Worm (Caenorhabditis elegans) whole organism, L3 larva: Measurements from ENCODE around the gene srr-1.

Source experiments
- ZK546.5 ChIP-seq: sonication (generic microtip); optimal IDR thresholded peaks from 2 replicates; lab custom pipeline; 2017; ENCODE audit warnings: missing biosample characterization, missing genetic modification characterization
- aly-2 ChIP-seq: fragments of 150-350 bp; optimal IDR thresholded peaks from 2 replicates; lab custom pipeline; 2014; ENCODE audit warnings: missing biosample characterization, missing genetic modification characterization
- ceh-16 ChIP-seq: sonication (generic microtip); optimal IDR thresholded peaks from 2 replicates; lab custom pipeline; 2017; ENCODE audit warnings: missing biosample characterization, missing genetic modification characterization
- ceh-28 ChIP-seq: fragments of 150-350 bp; optimal IDR thresholded peaks from 2 replicates; lab custom pipeline; 2014; ENCODE audit warnings: missing biosample characterization, missing genetic modification reagents, missing genetic modification characterization
- ceh-82 ChIP-seq: fragments of 150-350 bp; optimal IDR thresholded peaks from 2 replicates; lab custom pipeline; 2014; ENCODE audit warnings: missing biosample characterization, missing genetic modification characterization
- ceh-9 ChIP-seq: sonication (generic microtip); optimal IDR thresholded peaks from 2 replicates; lab custom pipeline; 2018; ENCODE audit warnings: missing biosample characterization, missing genetic modification characterization
- daf-12 ChIP-seq: fragments of 150-350 bp; optimal IDR thresholded peaks from 2 replicates; lab custom pipeline; 2014; ENCODE audit warnings: missing biosample characterization, missing genetic modification reagents, missing genetic modification characterization
- egl-27 ChIP-seq: sonication (generic microtip); optimal IDR thresholded peaks from 4 replicates; lab custom pipeline; 2017; ENCODE audit warnings: missing biosample characterization, missing genetic modification reagents, missing genetic modification characterization
- egl-5 ChIP-seq: fragments of 150-350 bp; optimal IDR thresholded peaks from 2 replicates; lab custom pipeline; 2017; ENCODE audit warnings: missing biosample characterization, missing genetic modification reagents, missing genetic modification characterization, inconsistent platforms
- elt-2 ChIP-seq: sonication (generic microtip); optimal IDR thresholded peaks from 2 replicates; lab custom pipeline; 2016; ENCODE audit warnings: missing genetic modification reagents, mild to moderate bottlenecking, missing genetic modification characterization, missing compliant biosample characterization
- elt-3 ChIP-seq, 3 experiments: fragments of 150-350 bp in 1 of 3; sonication (generic microtip) in 2 of 3; optimal IDR thresholded peaks; 2 replicates in 2 of 3; 4 replicates in 1 of 3; lab custom pipeline; 2014 to 2017; ENCODE audit warnings: missing biosample characterization in 3 of 3, missing genetic modification characterization in 3 of 3
- eor-1 ChIP-seq, 2 experiments: fragments of 150-350 bp; optimal IDR thresholded peaks; 2 replicates each; lab custom pipeline; 2014 to 2018; ENCODE audit warnings: missing biosample characterization in 2 of 2, missing genetic modification characterization in 2 of 2
- fkh-10 ChIP-seq: sonication (generic microtip); optimal IDR thresholded peaks from 2 replicates; lab custom pipeline; 2017; ENCODE audit warnings: missing biosample characterization, missing genetic modification reagents, missing genetic modification characterization
- fkh-2 ChIP-seq: fragments of 150-350 bp; optimal IDR thresholded peaks from 2 replicates; lab custom pipeline; 2014; ENCODE audit warnings: missing biosample characterization, missing genetic modification reagents, missing genetic modification characterization
- hmg-11 ChIP-seq: sonication (generic microtip); optimal IDR thresholded peaks from 2 replicates; lab custom pipeline; 2016; ENCODE audit warnings: missing genetic modification characterization, missing compliant biosample characterization
- jun-1 ChIP-seq: fragments of 150-350 bp; optimal IDR thresholded peaks from 2 replicates; lab custom pipeline; 2014; ENCODE audit warnings: missing biosample characterization, missing genetic modification reagents, missing genetic modification characterization
- lin-15B ChIP-seq: fragments of 150-350 bp; optimal IDR thresholded peaks from 2 replicates; lab custom pipeline; 2014; ENCODE audit warnings: missing biosample characterization, missing genetic modification characterization
- lin-39 ChIP-seq: fragments of 150-350 bp; optimal IDR thresholded peaks from 2 replicates; lab custom pipeline; 2018; ENCODE audit warnings: missing biosample characterization, missing genetic modification reagents, missing genetic modification characterization
- mdl-1 ChIP-seq: fragments of 150-350 bp; optimal IDR thresholded peaks from 2 replicates; lab custom pipeline; 2014; ENCODE audit warnings: missing biosample characterization, missing genetic modification characterization
- mml-1 ChIP-seq: fragments of 150-350 bp; sonication (generic microtip); optimal IDR thresholded peaks from 3 replicates; lab custom pipeline; 2014; ENCODE audit warnings: missing biosample characterization, missing genetic modification characterization
- nhr-11 ChIP-seq: fragments of 150-350 bp; optimal IDR thresholded peaks from 2 replicates; lab custom pipeline; 2014; ENCODE audit warnings: missing biosample characterization, missing genetic modification characterization
- nhr-12 ChIP-seq: fragments of 150-350 bp; optimal IDR thresholded peaks from 2 replicates; lab custom pipeline; 2014; ENCODE audit warnings: missing biosample characterization, missing genetic modification characterization
- nhr-23 ChIP-seq: fragments of 150-350 bp; optimal IDR thresholded peaks from 2 replicates; lab custom pipeline; 2014; ENCODE audit warnings: missing biosample characterization, missing genetic modification reagents, missing genetic modification characterization
- nhr-237 ChIP-seq: fragments of 150-350 bp; optimal IDR thresholded peaks from 2 replicates; lab custom pipeline; 2014; ENCODE audit warnings: missing biosample characterization, missing genetic modification characterization
- nhr-28 ChIP-seq: fragments of 150-350 bp; optimal IDR thresholded peaks from 2 replicates; lab custom pipeline; 2014; ENCODE audit warnings: missing biosample characterization, missing genetic modification characterization
- nhr-43 ChIP-seq: sonication (generic microtip); optimal IDR thresholded peaks from 2 replicates; lab custom pipeline; 2016; ENCODE audit warnings: mild to moderate bottlenecking, missing genetic modification characterization, missing compliant biosample characterization; ENCODE audit not compliant: poor library complexity, severe bottlenecking
- nhr-67 ChIP-seq: fragments of 150-350 bp; optimal IDR thresholded peaks from 2 replicates; lab custom pipeline; 2014; ENCODE audit warnings: missing biosample characterization, missing genetic modification characterization
- nhr-76 ChIP-seq: fragments of 150-350 bp; sonication (generic microtip); optimal IDR thresholded peaks from 5 replicates; lab custom pipeline; 2014; ENCODE audit warnings: missing biosample characterization, missing genetic modification characterization
- nhr-77 ChIP-seq: fragments of 150-350 bp; optimal IDR thresholded peaks from 2 replicates; lab custom pipeline; 2014; ENCODE audit warnings: missing biosample characterization, missing genetic modification characterization
- pha-4 ChIP-seq: fragments of 150-350 bp; optimal IDR thresholded peaks from 2 replicates; lab custom pipeline; 2014; ENCODE audit warnings: missing biosample characterization, missing genetic modification reagents, missing genetic modification characterization
- pqm-1 ChIP-seq: fragments of 150-350 bp; optimal IDR thresholded peaks from 2 replicates; lab custom pipeline; 2017; ENCODE audit warnings: missing biosample characterization, missing genetic modification characterization, inconsistent platforms
- sea-2 ChIP-seq: fragments of 150-350 bp; sonication (generic microtip); optimal IDR thresholded peaks from 4 replicates; lab custom pipeline; 2014; ENCODE audit warnings: missing biosample characterization, missing genetic modification reagents, missing genetic modification characterization
- skn-1 ChIP-seq: fragments of 150-350 bp; optimal IDR thresholded peaks from 2 replicates; lab custom pipeline; 2014; ENCODE audit warnings: missing biosample characterization, missing genetic modification characterization
- snpc-4 ChIP-seq: fragments of 150-350 bp; optimal IDR thresholded peaks from 2 replicates; lab custom pipeline; 2014; ENCODE audit warnings: missing biosample characterization, missing genetic modification characterization
- unc-62 ChIP-seq: fragments of 150-350 bp; sonication (generic microtip); optimal IDR thresholded peaks from 4 replicates; lab custom pipeline; 2014; ENCODE audit warnings: missing biosample characterization, missing genetic modification reagents, missing genetic modification characterization
- zag-1 ChIP-seq: fragments of 150-350 bp; optimal IDR thresholded peaks from 2 replicates; lab custom pipeline; 2014; ENCODE audit warnings: missing biosample characterization, missing genetic modification characterization
- ztf-11 ChIP-seq: fragments of 150-350 bp; optimal IDR thresholded peaks from 2 replicates; lab custom pipeline; 2014; ENCODE audit warnings: missing biosample characterization, missing genetic modification characterization
- ztf-4 ChIP-seq: fragments of 150-350 bp; optimal IDR thresholded peaks from 2 replicates; lab custom pipeline; 2014; ENCODE audit warnings: missing biosample characterization, missing genetic modification characterization

Gene srr-1

DNA sequence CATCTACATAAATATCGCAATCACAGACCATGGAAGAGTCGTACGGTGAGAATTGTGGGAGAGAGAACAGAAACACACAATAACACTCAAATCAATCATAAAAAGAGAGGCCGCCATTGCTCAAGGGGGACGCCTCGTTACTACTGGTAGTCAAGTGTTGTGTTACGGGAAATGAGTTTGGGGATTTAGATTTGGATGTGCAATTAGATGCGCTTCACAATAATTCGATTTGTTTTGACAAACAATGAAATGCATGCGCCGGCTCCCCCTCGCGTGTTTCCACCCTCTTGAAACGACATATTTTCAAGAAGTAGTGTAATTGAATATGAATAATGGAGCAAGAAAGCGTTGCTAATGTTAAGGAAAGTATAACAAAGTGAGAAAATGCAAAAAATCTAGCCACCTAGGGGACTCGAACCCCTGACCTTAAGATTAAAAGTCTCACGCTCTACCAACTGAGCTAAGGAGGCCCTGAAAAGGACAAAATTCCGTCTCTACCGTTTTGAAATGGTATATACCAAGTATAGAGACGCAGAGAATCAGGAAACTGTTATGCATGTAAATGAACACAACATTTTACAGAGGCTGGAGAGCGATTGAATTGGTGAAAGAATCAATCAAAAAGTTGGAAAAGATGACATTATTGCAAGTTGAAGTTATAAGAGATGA, 26.8 kb downstream of the srr-1 start:
- TF ChIP-seq nhr-23 (tag; lab: Kevin White, UChicago) (no peak), elt-2 (tag; lab: Kevin White, UChicago) (peak; percentile 17), pha-4 (tag; lab: Kevin White, UChicago) (no peak), mml-1 (no peak), nhr-12 (tag; lab: Kevin White, UChicago) (no peak), hmg-11 (no peak)

DNA sequence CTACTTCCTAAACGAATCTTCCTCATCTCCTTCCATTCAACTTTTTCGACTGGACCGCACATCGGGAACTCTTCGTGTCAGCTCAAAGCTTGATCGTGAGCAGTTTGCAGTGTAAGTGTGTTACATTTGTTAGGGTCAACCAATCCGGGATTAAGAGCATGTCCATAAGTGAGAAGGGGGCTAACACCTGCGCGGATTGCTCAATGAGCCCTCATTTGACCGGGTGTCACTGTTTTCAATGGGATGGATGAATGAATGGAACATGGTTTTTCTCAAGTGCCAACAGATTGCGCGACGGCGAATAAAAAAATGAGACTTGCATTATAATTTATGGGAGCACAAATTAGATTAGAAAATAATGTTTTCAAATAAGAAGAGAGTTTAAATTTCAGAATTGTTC, 28.3 kb downstream of the srr-1 start:
- TF ChIP-seq eor-1 (tag; optimal IDR thresholded peaks at IDR 0.05; lab: Kevin White, UChicago) (no peak), elt-3 (tag; optimal IDR thresholded peaks at IDR 0.05; lab: Kevin White, UChicago) (no peak), fkh-10 (GFP tag; lab: Kevin White, UChicago) (no peak), ceh-28 (no peak), nhr-76 (tag; lab: Kevin White, UChicago) (no peak), lin-15B (no peak), egl-5 (tag; lab: Kevin White, UChicago) (no peak), pqm-1 (tag; lab: Kevin White, UChicago) (no peak), fkh-2 (tag; lab: Kevin White, UChicago) (no peak), nhr-77 (no peak), nhr-11 (no peak), unc-62 (GFP tag; lab: Kevin White, UChicago) (no peak), nhr-28 (tag; lab: Kevin White, UChicago) (no peak), ztf-4 (tag; lab: Kevin White, UChicago) (no peak), nhr-67 (tag; lab: Kevin White, UChicago) (no peak), snpc-4 (no peak), daf-12 (no peak), nhr-237 (tag; lab: Kevin White, UChicago) (no peak), ceh-16 (tag; lab: Kevin White, UChicago) (no peak)

DNA sequence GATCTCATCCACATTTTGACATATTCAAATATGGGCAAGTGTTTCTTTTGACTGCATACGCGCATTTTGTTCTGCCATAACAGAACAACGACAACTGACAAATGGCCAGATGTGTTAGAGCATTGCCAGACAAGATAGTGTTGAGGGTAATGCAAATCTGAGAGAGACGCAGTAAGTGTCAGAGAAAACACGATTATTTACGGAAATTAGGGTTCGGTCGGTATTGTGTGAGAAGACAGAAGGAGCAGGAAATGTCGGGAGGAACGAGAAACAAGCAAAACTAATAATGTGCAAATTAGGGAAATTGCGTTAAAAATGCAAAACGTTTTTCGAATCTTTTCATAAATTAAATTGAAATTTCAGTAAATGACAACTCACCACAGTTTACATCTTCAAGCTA, 29.0 kb downstream of the srr-1 start:
- no peak for TF ChIP-seq snpc-4
- no peak for TF ChIP-seq nhr-77
- no peak for TF ChIP-seq jun-1 (tag; lab: Kevin White, UChicago)
- no peak for TF ChIP-seq daf-12
- TF ChIP-seq ceh-9 (tag; lab: Kevin White, UChicago): no peak
- TF ChIP-seq elt-3 (tag; optimal IDR thresholded peaks at IDR 0.05; lab: Kevin White, UChicago): no peak
- no peak for TF ChIP-seq nhr-11
- TF ChIP-seq nhr-67 (tag; lab: Kevin White, UChicago): no peak
- no peak for TF ChIP-seq eor-1 (tag; optimal IDR thresholded peaks at IDR 0.05; lab: Kevin White, UChicago)
- TF ChIP-seq skn-1 (tag; lab: Kevin White, UChicago): no peak
- TF ChIP-seq mdl-1 (tag; lab: Kevin White, UChicago): no peak
- TF ChIP-seq ceh-82 (tag; lab: Kevin White, UChicago): no peak
- TF ChIP-seq aly-2 (tag; lab: Kevin White, UChicago): no peak

DNA sequence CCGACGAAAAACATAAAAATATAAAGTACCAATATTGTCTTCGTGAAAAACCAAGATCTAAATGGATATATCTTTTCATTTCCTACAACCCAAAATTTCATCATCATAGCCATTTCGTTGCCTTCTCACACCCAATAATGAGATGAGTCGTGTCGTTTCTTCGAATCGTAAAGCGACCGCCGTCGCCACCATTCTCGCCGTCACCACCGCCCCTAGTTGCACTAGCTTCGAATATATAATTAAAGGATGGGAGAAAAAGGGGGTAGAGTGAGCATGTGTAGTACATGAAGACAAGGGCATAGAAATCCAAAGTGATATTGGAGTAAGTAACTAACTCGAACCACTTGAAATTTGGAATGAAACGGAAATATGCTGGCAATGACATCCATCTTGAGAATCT, 31.3 kb downstream of the srr-1 start:
- TF ChIP-seq ceh-82 (tag; lab: Kevin White, UChicago): no peak
- TF ChIP-seq ZK546.5 (tag; lab: Kevin White, UChicago): no peak
- no peak for TF ChIP-seq nhr-67 (tag; lab: Kevin White, UChicago)
- TF ChIP-seq nhr-76 (tag; lab: Kevin White, UChicago): no peak
- TF ChIP-seq mml-1: no peak
- TF ChIP-seq nhr-23 (tag; lab: Kevin White, UChicago): no peak
- TF ChIP-seq nhr-77: no peak
- no peak for TF ChIP-seq nhr-43 (tag; lab: Kevin White, UChicago)
- no peak for TF ChIP-seq nhr-237 (tag; lab: Kevin White, UChicago)
- TF ChIP-seq ceh-28: no peak
- TF ChIP-seq egl-5 (tag; lab: Kevin White, UChicago): no peak
- TF ChIP-seq pha-4 (tag; lab: Kevin White, UChicago): no peak
- TF ChIP-seq egl-27 (tag; lab: Kevin White, UChicago): no peak
- TF ChIP-seq nhr-28 (tag; lab: Kevin White, UChicago): no peak
- no peak for TF ChIP-seq zag-1 (tag; lab: Kevin White, UChicago)
- no peak for TF ChIP-seq eor-1 (tag; optimal IDR thresholded peaks at IDR 0.05; lab: Kevin White, UChicago)
- TF ChIP-seq lin-39 (tag; lab: Kevin White, UChicago): no peak
- TF ChIP-seq sea-2 (GFP tag; lab: Kevin White, UChicago): no peak
- no peak for TF ChIP-seq elt-2 (tag; lab: Kevin White, UChicago)
- no peak for TF ChIP-seq ztf-11 (tag; lab: Kevin White, UChicago)
